Worm (Caenorhabditis elegans) whole organism, young adult: ENCODE data around the gene best-2.

Experiments used
- B0019.2 ChIP-seq: fragments of 200-800 bp; sonication (Bioruptor generic); conservative IDR thresholded peaks from 2 replicates; pipeline ENCODE4 v1.3.6; 2022; ENCODE audit warnings: missing genetic modification reagents, missing genetic modification characterization, missing compliant biosample characterization
- F55B11.4 ChIP-seq: sonication (generic microtip); optimal IDR thresholded peaks from 2 replicates; lab custom pipeline; 2016; ENCODE audit warnings: missing compliant biosample characterization, missing genetic modification characterization, borderline replicate concordance; ENCODE audit not compliant: insufficient read depth
- Y67H2A.10 ChIP-seq: fragments of 200-800 bp; sonication (Bioruptor generic); conservative IDR thresholded peaks from 2 replicates; pipeline ENCODE4 v1.3.6; 2022; ENCODE audit warnings: missing genetic modification reagents, missing genetic modification characterization, missing compliant biosample characterization
- ama-1 ChIP-seq, 3 experiments: fragments of 150-350 bp in 1 of 3; sonication (generic microtip) in 2 of 3; optimal IDR thresholded peaks; 2 replicates each; lab custom pipeline; 2014 to 2018; ENCODE audit warnings: missing biosample characterization in 2 of 3, missing genetic modification characterization in 2 of 3, missing genetic modification reagents in 2 of 3
- bed-1 ChIP-seq: fragments of 200-800 bp; sonication (Bioruptor generic); IDR thresholded peaks from 2 replicates; pipeline ENCODE4 v1.3.6; 2022; ENCODE audit warnings: missing genetic modification reagents, missing genetic modification characterization, missing compliant biosample characterization
- chd-7 ChIP-seq: sonication (generic microtip); optimal IDR thresholded peaks from 2 replicates; lab custom pipeline; 2016; ENCODE audit warnings: mild to moderate bottlenecking, missing genetic modification characterization, moderate library complexity, missing compliant biosample characterization
- dpl-1 ChIP-seq: fragments of 150-350 bp; optimal IDR thresholded peaks from 2 replicates; lab custom pipeline; 2014; ENCODE audit warnings: missing biosample characterization, missing genetic modification reagents, missing genetic modification characterization
- hlh-26 ChIP-seq: fragments of 200-800 bp; sonication (Bioruptor generic); conservative IDR thresholded peaks from 2 replicates; pipeline ENCODE4 v1.3.6; 2022; ENCODE audit warnings: missing genetic modification reagents, missing genetic modification characterization, missing compliant biosample characterization
- lag-1 ChIP-seq: fragments of 200-800 bp; sonication (Bioruptor generic); IDR thresholded peaks from 2 replicates; pipeline ENCODE4 v1.3.6; 2022; ENCODE audit warnings: missing genetic modification reagents, missing genetic modification characterization, missing compliant biosample characterization
- nfya-2 ChIP-seq: fragments of 200-800 bp; sonication (Bioruptor generic); IDR thresholded peaks from 2 replicates; pipeline ENCODE4 v1.3.6; 2022; ENCODE audit warnings: missing genetic modification reagents, missing genetic modification characterization, missing compliant biosample characterization
- nfyb-1 ChIP-seq: fragments of 200-800 bp; sonication (Bioruptor generic); IDR thresholded peaks from 2 replicates; pipeline ENCODE4 v1.3.6; 2022; ENCODE audit warnings: missing genetic modification reagents, missing genetic modification characterization, missing compliant biosample characterization
- unc-62 ChIP-seq: fragments of 150-350 bp; optimal IDR thresholded peaks from 2 replicates; lab custom pipeline; 2014; ENCODE audit warnings: missing biosample characterization, missing genetic modification reagents, missing genetic modification characterization
- ztf-22 ChIP-seq: fragments of 200-800 bp; sonication (Bioruptor generic); optimal IDR thresholded peaks from 2 replicates; lab custom pipeline; 2018; ENCODE audit warnings: mild to moderate bottlenecking, missing genetic modification characterization, moderate library complexity, missing compliant biosample characterization

ce11 chrIV:13076620-13077019, 36.3 kb downstream of the best-2 start, which contains the start of gene C39E9.7:
- TF ChIP-seq F55B11.4: no peak
- no peak for TF ChIP-seq chd-7 (tag; lab: Kevin White, UChicago)
- TF ChIP-seq ztf-22 (GFP tag; lab: Kevin White, UChicago): no peak
- TF ChIP-seq nfya-2 (GFP tag; lab: Robert Waterston, UW): no peak
- no peak for TF ChIP-seq Y67H2A.10 (GFP tag; lab: Robert Waterston, UW)
- TF ChIP-seq bed-1 (GFP tag; lab: Robert Waterston, UW): no peak
- no peak for TF ChIP-seq dpl-1 (GFP tag; lab: Kevin White, UChicago)
- no peak for TF ChIP-seq unc-62 (GFP tag; lab: Kevin White, UChicago)
- no peak for TF ChIP-seq B0019.2 (GFP tag; lab: Robert Waterston, UW)
- TF ChIP-seq nfyb-1: no peak
- no peak for TF ChIP-seq ama-1 (optimal IDR thresholded peaks at IDR 0.05; lab: Kevin White, UChicago)
- TF ChIP-seq ama-1 (GFP tag; optimal IDR thresholded peaks at IDR 0.05; lab: Kevin White, UChicago): no peak
- TF ChIP-seq hlh-26 (GFP tag; lab: Robert Waterston, UW): no peak
- TF ChIP-seq lag-1 (GFP tag; lab: Robert Waterston, UW): no peak
